Fruit fly (Drosophila melanogaster) whole organism, embryonic: ENCODE results near the gene rdo.

Source experiments
- Ada2b ChIP-seq: fragments of 200-800 bp; sonication (Bioruptor generic); IDR thresholded peaks from 2 replicates; pipeline ENCODE4 v1.3.6; 2022; ENCODE audit warnings: missing biosample characterization, missing genetic modification characterization
- Asciz ChIP-seq: fragments of 200-800 bp; sonication (Bioruptor generic); optimal IDR thresholded peaks from 2 replicates; lab custom pipeline; 2017; ENCODE audit warnings: missing biosample characterization, mild to moderate bottlenecking, missing genetic modification characterization, missing genetic modification reagents
- B-H1 ChIP-seq: fragments of 200-800 bp; sonication (Bioruptor generic); IDR thresholded peaks from 3 replicates; pipeline ENCODE4 v1.3.6; 2022; ENCODE audit warnings: missing biosample characterization, missing genetic modification characterization
- Blimp-1 ChIP-seq: fragments of 200-800 bp; sonication (Bioruptor generic); optimal IDR thresholded peaks from 3 replicates; lab custom pipeline; 2018; ENCODE audit warnings: missing biosample characterization, missing genetic modification characterization, mild to moderate bottlenecking, moderate library complexity, missing genetic modification reagents
- CG1024 ChIP-seq: fragments of 200-800 bp; sonication (Bioruptor generic); IDR thresholded peaks from 2 replicates; pipeline ENCODE4 v1.3.6; 2022; ENCODE audit warnings: missing biosample characterization, missing genetic modification characterization
- CG10321 ChIP-seq: fragments of 200-800 bp; sonication (Bioruptor generic); IDR thresholded peaks from 2 replicates; pipeline ENCODE4 v1.3.6; 2022; ENCODE audit warnings: missing biosample characterization, missing genetic modification characterization
- CG11093 ChIP-seq: fragments of 200-800 bp; sonication (Bioruptor generic); IDR thresholded peaks from 3 replicates; pipeline ENCODE4 v1.3.6; 2022; ENCODE audit warnings: missing biosample characterization, missing genetic modification characterization
- CG11504 ChIP-seq: fragments of 200-800 bp; sonication (Bioruptor generic); optimal IDR thresholded peaks from 3 replicates; lab custom pipeline; 2019; ENCODE audit warnings: missing biosample characterization, mild to moderate bottlenecking, missing genetic modification characterization, moderate library complexity
- CG13624 ChIP-seq: fragments of 200-800 bp; sonication (Bioruptor generic); optimal IDR thresholded peaks from 2 replicates; lab custom pipeline; 2016; ENCODE audit warnings: missing biosample characterization, missing genetic modification characterization
- CG14050 ChIP-seq: fragments of 200-800 bp; sonication (Bioruptor generic); IDR thresholded peaks from 3 replicates; pipeline ENCODE4 v1.3.6; 2022; ENCODE audit warnings: missing biosample characterization, missing genetic modification characterization
- CG15696 ChIP-seq: fragments of 200-800 bp; sonication (Bioruptor generic); optimal IDR thresholded peaks from 2 replicates; lab custom pipeline; 2019; ENCODE audit warnings: missing biosample characterization, mild to moderate bottlenecking, missing genetic modification characterization, moderate library complexity
- CG2129 ChIP-seq: fragments of 200-800 bp; sonication (Bioruptor generic); IDR thresholded peaks from 2 replicates; pipeline ENCODE4 v1.3.6; 2022; ENCODE audit warnings: missing biosample characterization, missing genetic modification characterization; ENCODE audit not compliant: partially characterized antibody
- CG31441 ChIP-seq: fragments of 200-800 bp; sonication (Bioruptor generic); IDR thresholded peaks from 2 replicates; pipeline ENCODE4 v1.3.6; 2022; ENCODE audit warnings: missing biosample characterization, missing genetic modification characterization
- CG32767 ChIP-seq: fragments of 200-800 bp; sonication (Bioruptor generic); IDR thresholded peaks from 2 replicates; pipeline ENCODE4 v1.3.6; 2022; ENCODE audit warnings: missing biosample characterization, missing genetic modification characterization
- CG4404 ChIP-seq: fragments of 200-800 bp; sonication (Bioruptor generic); IDR thresholded peaks from 2 replicates; pipeline ENCODE4 v1.3.6; 2022; ENCODE audit warnings: missing biosample characterization, missing genetic modification characterization
- CG4820 ChIP-seq: fragments of 200-800 bp; sonication (Bioruptor generic); optimal IDR thresholded peaks from 3 replicates; lab custom pipeline; 2016; ENCODE audit warnings: missing biosample characterization, missing genetic modification characterization
- CG4854 ChIP-seq: fragments of 200-800 bp; sonication (Bioruptor generic); optimal IDR thresholded peaks from 2 replicates; lab custom pipeline; 2016; ENCODE audit warnings: missing biosample characterization, missing genetic modification characterization, inconsistent platforms
- CG5953 ChIP-seq: fragments of 200-800 bp; sonication (Bioruptor generic); IDR thresholded peaks from 2 replicates; pipeline ENCODE4 v1.3.6; 2022; ENCODE audit warnings: missing biosample characterization, missing genetic modification characterization
- CG6254 ChIP-seq: fragments of 200-800 bp; sonication (Bioruptor generic); optimal IDR thresholded peaks from 3 replicates; lab custom pipeline; 2017; ENCODE audit warnings: mild to moderate bottlenecking, missing biosample characterization, missing genetic modification reagents, missing genetic modification characterization
- CG7963 ChIP-seq: fragments of 200-800 bp; sonication (Bioruptor generic); IDR thresholded peaks from 3 replicates; pipeline ENCODE4 v1.3.6; 2022; ENCODE audit warnings: missing biosample characterization, missing genetic modification characterization; ENCODE audit not compliant: partially characterized antibody
- CG8359 ChIP-seq: fragments of 200-800 bp; sonication (Bioruptor generic); optimal IDR thresholded peaks from 2 replicates; lab custom pipeline; 2017; ENCODE audit warnings: missing biosample characterization, mild to moderate bottlenecking, missing genetic modification characterization, borderline replicate concordance
- CG9727 ChIP-seq: fragments of 200-800 bp; sonication (Bioruptor generic); optimal IDR thresholded peaks from 3 replicates; lab custom pipeline; 2017; ENCODE audit warnings: missing biosample characterization, mild to moderate bottlenecking, missing genetic modification characterization
- CHES-1-like ChIP-seq: fragments of 200-800 bp; sonication (Bioruptor generic); optimal IDR thresholded peaks from 2 replicates; lab custom pipeline; 2016; ENCODE audit warnings: missing biosample characterization, missing genetic modification characterization
- CkIIα-i1 ChIP-seq: fragments of 200-800 bp; sonication (Bioruptor generic); IDR thresholded peaks from 2 replicates; pipeline ENCODE4 v1.3.6; 2022; ENCODE audit warnings: missing biosample characterization, missing genetic modification characterization
- Dek ChIP-seq: fragments of 200-800 bp; sonication (Bioruptor generic); optimal IDR thresholded peaks from 3 replicates; lab custom pipeline; 2019; ENCODE audit warnings: missing biosample characterization, mild to moderate bottlenecking, missing genetic modification characterization, moderate library complexity
- Hr78 ChIP-seq, 2 experiments: fragments of 200-800 bp in 1 of 2; fragments of >200 bp in 1 of 2; sonication (Bioruptor generic) in 1 of 2; optimal IDR thresholded peaks; 2 replicates each; lab custom pipeline; 2017 to 2019; ENCODE audit warnings: missing biosample characterization in 2 of 2, missing genetic modification characterization in 2 of 2, mild to moderate bottlenecking in 1 of 2, moderate library complexity in 1 of 2
- MESR4 ChIP-seq: fragments of 200-800 bp; sonication (Bioruptor generic); optimal IDR thresholded peaks from 2 replicates; lab custom pipeline; 2018; ENCODE audit warnings: missing biosample characterization, mild to moderate bottlenecking, missing genetic modification characterization, moderate library complexity
- NC2α ChIP-seq: fragments of 200-800 bp; sonication (Bioruptor generic); optimal IDR thresholded peaks from 2 replicates; lab custom pipeline; 2016; ENCODE audit warnings: missing biosample characterization, missing genetic modification characterization
- Poxn ChIP-seq: fragments of 200-800 bp; sonication (Bioruptor generic); IDR thresholded peaks from 2 replicates; pipeline ENCODE4 v1.3.6; 2022; ENCODE audit warnings: missing biosample characterization, missing genetic modification characterization
- Sin3A ChIP-seq: fragments of >200 bp; optimal IDR thresholded peaks from 2 replicates; lab custom pipeline; 2018
- abd-A ChIP-seq: fragments of 200-800 bp; sonication (Bioruptor generic); optimal IDR thresholded peaks from 3 replicates; lab custom pipeline; 2019; ENCODE audit warnings: missing biosample characterization, mild to moderate bottlenecking, missing genetic modification characterization, moderate library complexity
- ap ChIP-seq: fragments of 200-800 bp; sonication (Bioruptor generic); IDR thresholded peaks from 2 replicates; pipeline ENCODE4 v1.3.6; 2022; ENCODE audit warnings: missing biosample characterization, missing genetic modification characterization
- chinmo ChIP-seq: fragments of 200-800 bp; sonication (Bioruptor generic); IDR thresholded peaks from 4 replicates; pipeline ENCODE4 v1.3.6; 2022; ENCODE audit warnings: missing biosample characterization, missing genetic modification characterization; ENCODE audit not compliant: partially characterized antibody
- cwo ChIP-seq: fragments of 200-800 bp; sonication (Bioruptor generic); optimal IDR thresholded peaks from 3 replicates; lab custom pipeline; 2017; ENCODE audit warnings: missing biosample characterization, missing genetic modification characterization, mild to moderate bottlenecking, moderate library complexity, missing genetic modification reagents
- danr ChIP-seq: fragments of 200-800 bp; sonication (Bioruptor generic); IDR thresholded peaks from 2 replicates; pipeline ENCODE4 v1.3.6; 2022; ENCODE audit warnings: missing biosample characterization, missing genetic modification characterization
- dmrt11E ChIP-seq: fragments of 200-800 bp; sonication (Bioruptor generic); optimal IDR thresholded peaks from 3 replicates; lab custom pipeline; 2018; ENCODE audit warnings: missing biosample characterization, mild to moderate bottlenecking, missing genetic modification characterization, moderate library complexity
- dmrt99B ChIP-seq: fragments of 200-800 bp; sonication (Bioruptor generic); optimal IDR thresholded peaks from 2 replicates; lab custom pipeline; 2018; ENCODE audit warnings: missing biosample characterization, mild to moderate bottlenecking, missing genetic modification characterization, moderate library complexity
- grau ChIP-seq: fragments of 200-800 bp; optimal IDR thresholded peaks from 3 replicates; lab custom pipeline; 2019; ENCODE audit warnings: missing biosample characterization, mild to moderate bottlenecking, missing genetic modification characterization, moderate library complexity
- grn ChIP-seq: fragments of 200-800 bp; sonication (Bioruptor generic); optimal IDR thresholded peaks from 3 replicates; lab custom pipeline; 2017; ENCODE audit warnings: missing biosample characterization, missing genetic modification characterization
- gsb-n ChIP-seq: fragments of 200-800 bp; sonication (Bioruptor generic); optimal IDR thresholded peaks from 3 replicates; lab custom pipeline; 2018; ENCODE audit warnings: missing biosample characterization, mild to moderate bottlenecking, missing genetic modification characterization
- ind ChIP-seq: fragments of 200-800 bp; sonication (Bioruptor generic); optimal IDR thresholded peaks from 3 replicates; lab custom pipeline; 2016; ENCODE audit warnings: missing biosample characterization, missing genetic modification characterization
- kah ChIP-seq: fragments of 200-800 bp; sonication (Bioruptor generic); optimal IDR thresholded peaks from 2 replicates; lab custom pipeline; 2018; ENCODE audit warnings: missing biosample characterization, mild to moderate bottlenecking, missing genetic modification characterization
- luna ChIP-seq: fragments of 200-800 bp; sonication (Bioruptor generic); optimal IDR thresholded peaks from 2 replicates; lab custom pipeline; 2016; ENCODE audit warnings: missing biosample characterization, missing genetic modification characterization
- mld ChIP-seq: fragments of 200-800 bp; sonication (Bioruptor generic); IDR thresholded peaks from 3 replicates; pipeline ENCODE4 v1.3.6; 2022; ENCODE audit warnings: missing biosample characterization, missing genetic modification characterization; ENCODE audit not compliant: partially characterized antibody
- odd ChIP-seq: fragments of 200-800 bp; sonication (Bioruptor generic); optimal IDR thresholded peaks from 2 replicates; lab custom pipeline; 2017; ENCODE audit warnings: missing biosample characterization, mild to moderate bottlenecking, missing genetic modification characterization
- org-1 ChIP-seq: fragments of 200-800 bp; sonication (Bioruptor generic); optimal IDR thresholded peaks from 2 replicates; lab custom pipeline; 2017; ENCODE audit warnings: missing biosample characterization, missing genetic modification characterization
- sd ChIP-seq: fragments of 200-800 bp; sonication (Bioruptor generic); optimal IDR thresholded peaks from 3 replicates; lab custom pipeline; 2018; ENCODE audit warnings: missing biosample characterization, mild to moderate bottlenecking, missing genetic modification characterization, moderate library complexity
- so ChIP-seq: fragments of 200-800 bp; sonication (Bioruptor generic); IDR thresholded peaks from 3 replicates; pipeline ENCODE4 v1.3.6; 2022; ENCODE audit warnings: missing biosample characterization, missing genetic modification characterization
- vfl ChIP-seq: fragments of 200-800 bp; sonication (Bioruptor generic); optimal IDR thresholded peaks from 2 replicates; lab custom pipeline; 2016; ENCODE audit warnings: missing biosample characterization, missing genetic modification characterization
- zen ChIP-seq: fragments of 200-800 bp; sonication (Bioruptor generic); optimal IDR thresholded peaks from 3 replicates; lab custom pipeline; 2018; ENCODE audit warnings: missing biosample characterization, mild to moderate bottlenecking, missing genetic modification characterization, moderate library complexity

The rdo gene

dm6 chr2L:17963071-17963567, 49.1 kb upstream of the rdo start, which contains the start of gene CG5674 (continued):
- TF ChIP-seq dmrt99B (tag; lab: Kevin White, UChicago) (no peak), gsb-n (tag; lab: Kevin White, UChicago) (no peak), Sin3A (peak; percentile 54), zen (tag; lab: Kevin White, UChicago) (peak; percentile 31), CG2129 (GFP tag; lab: Robert Waterston, UW) (peak; percentile 56), vfl (GFP tag; lab: Kevin White, UChicago) (no peak), kah (GFP tag; lab: Kevin White, UChicago) (no peak), sd (tag; lab: Kevin White, UChicago) (peak; percentile 94), Dek (no peak), CG11093 (GFP tag; lab: Robert Waterston, UW) (no peak), CG32767 (GFP tag; lab: Robert Waterston, UW) (no peak), CG15696 (tag; lab: Kevin White, UChicago) (no peak), CG4854 (GFP tag; lab: Kevin White, UChicago) (no peak), CkIIα-i1 (GFP tag; lab: Robert Waterston, UW) (no peak), mld (GFP tag; lab: Robert Waterston, UW) (peak; percentile 85), Hr78 (GFP tag; optimal IDR thresholded peaks at IDR 0.05; lab: Kevin White, UChicago) (no peak), Poxn (GFP tag; lab: Robert Waterston, UW) (no peak), CG7963 (GFP tag; lab: Robert Waterston, UW) (peak; percentile 83), org-1 (no peak), CG14050 (GFP tag; lab: Robert Waterston, UW) (peak; percentile 23; the same call in 1 of the 3 replicates), ind (GFP tag; lab: Kevin White, UChicago) (no peak), CG8359 (GFP tag; lab: Kevin White, UChicago) (no peak), CG6254 (no peak), ap (GFP tag; lab: Robert Waterston, UW) (no peak), Blimp-1 (no peak), CG9727 (peak; percentile 38), CG31441 (GFP tag; lab: Robert Waterston, UW) (no peak), CG5953 (peak; percentile 27; the same call in 1 of the 2 replicates), danr (GFP tag; lab: Robert Waterston, UW) (0 out of 2 replicates have a peak, but pooled peaks have one; percentile 34), CG13624 (GFP tag; lab: Kevin White, UChicago) (no peak), CG10321 (GFP tag; lab: Robert Waterston, UW) (peak; percentile 10; the same call in 1 of the 2 replicates), NC2α (no peak), CG11504 (tag; lab: Kevin White, UChicago) (peak; percentile 59), CG4820 (GFP tag; lab: Kevin White, UChicago) (peak; percentile 30), luna (GFP tag; lab: Kevin White, UChicago) (no peak), B-H1 (GFP tag; lab: Robert Waterston, UW) (no peak), MESR4 (GFP tag; lab: Kevin White, UChicago) (peak; percentile 69), grn (no peak), CG4404 (GFP tag; lab: Robert Waterston, UW) (no peak), abd-A (tag; lab: Kevin White, UChicago) (no peak), chinmo (GFP tag; lab: Robert Waterston, UW) (peak; percentile 86; the same call in 3 of the 4 replicates), dmrt11E (tag; lab: Kevin White, UChicago) (no peak), odd (GFP tag; lab: Kevin White, UChicago) (no peak), Asciz (GFP tag; lab: Kevin White, UChicago) (no peak), cwo (GFP tag; lab: Kevin White, UChicago) (no peak), grau (tag; lab: Kevin White, UChicago) (no peak), Ada2b (GFP tag; lab: Robert Waterston, UW) (peak; percentile 61), CG1024 (GFP tag; lab: Robert Waterston, UW) (0 out of 2 replicates have a peak, but pooled peaks have one; percentile 18), CHES-1-like (peak; percentile 80), so (GFP tag; lab: Robert Waterston, UW) (0 out of 3 replicates have a peak, but pooled peaks have one; percentile 26)
